Worm (Caenorhabditis elegans): ENCODE results near the gene lgc-40.

The lgc-40 gene

DNA sequence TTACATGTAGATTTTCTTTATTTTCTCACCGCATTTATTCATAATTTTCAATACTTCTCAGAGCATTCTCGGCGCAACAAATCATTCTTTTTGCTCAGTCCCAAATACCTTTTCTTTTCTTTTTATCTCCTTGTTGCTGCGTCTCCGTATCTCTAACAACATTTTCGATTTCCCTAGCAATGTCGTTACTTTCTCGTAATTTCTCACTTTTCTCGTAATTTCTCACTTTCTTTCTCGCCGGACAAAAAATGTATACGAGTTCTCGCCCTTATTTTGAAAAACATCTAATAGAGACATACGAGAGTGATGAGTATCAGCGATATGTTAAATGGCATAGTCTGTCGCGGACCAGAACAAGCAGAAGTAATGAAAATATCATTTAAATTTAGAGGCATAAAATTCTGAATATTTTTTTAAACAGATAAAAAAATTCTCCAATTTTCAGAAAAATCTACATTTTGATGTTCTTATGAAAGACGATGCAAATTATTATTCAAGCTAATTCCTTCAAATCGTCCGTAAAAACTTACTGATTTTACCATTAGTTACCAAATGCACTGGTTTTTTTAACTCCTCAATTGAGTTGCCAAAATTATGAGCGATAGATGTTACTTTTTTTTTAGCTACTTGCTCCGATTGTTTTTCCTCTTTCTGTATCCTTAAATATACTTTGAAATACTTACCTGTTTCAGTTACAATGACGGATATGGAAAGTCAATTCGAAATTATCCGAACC is 15.6 kb downstream of the lgc-40 start, which contains the start of gene F47G3.3:
TSS of gene F47G3.3 (plus strand) at position 686 of the 736 bp plus-strand sequence.
- TF ChIP-seq ceh-82 (tag; optimal IDR thresholded peaks at IDR 0.05) (no peak), blmp-1 (tag; optimal IDR thresholded peaks at IDR 0.05; ENCODE audit: insufficient read depth) (peak; percentile 48)

DNA sequence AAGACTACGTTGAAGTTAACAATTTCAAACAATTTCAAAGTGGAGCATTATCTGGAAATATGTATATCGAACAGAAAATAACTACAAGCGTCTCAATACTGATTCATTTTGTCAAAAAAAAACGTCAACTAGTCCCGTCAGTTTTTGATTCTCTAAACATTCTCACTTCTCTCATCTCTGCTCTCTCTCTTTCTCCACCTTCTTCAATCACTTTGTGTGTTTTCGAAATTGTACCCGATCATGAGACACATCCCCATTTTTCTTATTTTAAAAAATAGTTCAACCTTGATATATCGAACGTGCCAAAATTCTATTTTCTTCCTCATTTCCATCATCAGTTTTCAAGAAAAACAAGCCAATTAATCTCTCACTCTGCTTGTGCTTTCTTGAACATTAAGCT is 20.9 kb downstream of the lgc-40 start:
- TF ChIP-seq ceh-82 (tag; optimal IDR thresholded peaks at IDR 0.05): no peak
- no peak for TF ChIP-seq mdl-1 (tag; optimal IDR thresholded peaks at IDR 0.05)
- TF ChIP-seq nhr-25 (tag; optimal IDR thresholded peaks at IDR 0.05): peak; percentile 9
- TF ChIP-seq nhr-129 (tag; optimal IDR thresholded peaks at IDR 0.05): peak; percentile 43
- TF ChIP-seq zag-1 (tag; optimal IDR thresholded peaks at IDR 0.05): no peak

DNA sequence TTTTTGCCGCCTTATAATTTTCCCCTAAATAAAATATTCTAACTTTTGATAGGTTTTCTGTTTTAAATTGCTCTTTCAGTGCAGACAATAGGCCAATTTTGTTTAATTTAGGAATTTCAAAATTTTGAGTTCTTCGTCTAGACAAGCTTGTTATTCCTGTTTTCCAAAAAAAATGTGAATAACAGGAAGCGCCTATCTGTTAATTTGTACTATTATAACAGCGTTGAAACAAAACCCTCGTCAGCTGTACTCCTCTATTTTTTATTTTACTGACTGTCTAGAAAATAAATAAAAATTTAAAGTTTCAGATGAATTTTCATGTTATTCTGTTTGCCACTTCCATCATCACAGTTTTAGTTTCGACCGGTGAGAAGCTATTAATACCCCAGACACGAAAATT is 21.4 kb downstream of the lgc-40 start, which contains the start of gene F47G3.4:
TSS of gene F47G3.4 (plus strand) at position 301 of the 400 bp plus-strand sequence.
- TF ChIP-seq zag-1 (tag; optimal IDR thresholded peaks at IDR 0.05) (no peak), ama-1 (optimal IDR thresholded peaks at IDR 0.05) (no peak), ztf-1 (GFP tag; conservative IDR thresholded peaks at IDR 0.05) (no peak), nhr-129 (tag; optimal IDR thresholded peaks at IDR 0.05) (no peak), nhr-77 (tag; optimal IDR thresholded peaks at IDR 0.05) (no peak), lin-13 (GFP tag; optimal IDR thresholded peaks at IDR 0.05) (no peak), peb-1 (tag; optimal IDR thresholded peaks at IDR 0.05) (no peak), C34F6.9 (tag; optimal IDR thresholded peaks at IDR 0.05) (no peak), alr-1 (tag; optimal IDR thresholded peaks at IDR 0.05) (no peak), nhr-23 (tag; optimal IDR thresholded peaks at IDR 0.05) (no peak), R02D3.7 (tag; optimal IDR thresholded peaks at IDR 0.05) (no peak), ceh-16 (tag; optimal IDR thresholded peaks at IDR 0.05) (no peak), nhr-10 (tag; optimal IDR thresholded peaks at IDR 0.05) (no peak), mdl-1 (tag; optimal IDR thresholded peaks at IDR 0.05) (no peak)

DNA sequence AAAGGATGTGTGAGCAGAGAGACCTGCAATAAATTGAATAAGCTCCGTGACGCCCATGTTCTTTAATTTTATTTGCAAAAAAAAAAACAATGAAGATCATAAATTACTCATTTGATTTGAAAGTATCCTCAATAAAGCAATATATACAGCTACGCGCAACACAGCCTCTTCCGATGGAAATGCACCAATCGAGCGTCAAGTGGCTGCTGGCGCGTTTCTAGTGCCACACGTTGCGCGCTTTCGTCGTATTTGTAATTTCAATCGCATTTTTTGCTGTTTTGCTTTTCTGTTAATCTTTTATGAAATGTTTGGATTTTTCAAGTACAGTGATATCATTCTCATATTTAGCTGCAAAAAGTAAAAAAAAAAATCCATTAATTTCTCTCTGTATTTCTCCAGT is 22.3 kb downstream of the lgc-40 start:
- TF ChIP-seq fos-1 (tag; optimal IDR thresholded peaks at IDR 0.05) (no peak), sma-9 (GFP tag; optimal IDR thresholded peaks at IDR 0.05) (peak; percentile 44), sma-9 (tag; optimal IDR thresholded peaks at IDR 0.05) (no peak), unc-55 (GFP tag; optimal IDR thresholded peaks at IDR 0.05) (peak; percentile 71), C34F6.9 (tag; optimal IDR thresholded peaks at IDR 0.05) (peak; percentile 57), dmd-4 (tag; optimal IDR thresholded peaks at IDR 0.05) (no peak), ztf-4 (tag; optimal IDR thresholded peaks at IDR 0.05) (peak; percentile 6), nhr-237 (tag; optimal IDR thresholded peaks at IDR 0.05) (no peak), lin-39 (tag; optimal IDR thresholded peaks at IDR 0.05) (no peak), ceh-82 (tag; optimal IDR thresholded peaks at IDR 0.05) (no peak), nhr-6 (tag; optimal IDR thresholded peaks at IDR 0.05) (no peak), elt-1 (tag; optimal IDR thresholded peaks at IDR 0.05) (no peak), nhr-25 (tag; optimal IDR thresholded peaks at IDR 0.05) (peak; percentile 50), Y55F3AM.14 (GFP tag; optimal IDR thresholded peaks at IDR 0.05) (no peak), ceh-16 (tag; optimal IDR thresholded peaks at IDR 0.05) (peak; percentile 29), elt-3 (tag; optimal IDR thresholded peaks at IDR 0.05) (no peak), aly-2 (tag; optimal IDR thresholded peaks at IDR 0.05) (no peak), alr-1 (tag; optimal IDR thresholded peaks at IDR 0.05) (no peak), ztf-11 (tag; optimal IDR thresholded peaks at IDR 0.05) (no peak), mab-5 (tag; optimal IDR thresholded peaks at IDR 0.05) (no peak), snpc-4 (tag; optimal IDR thresholded peaks at IDR 0.05) (no peak), mbf-1 (tag; optimal IDR thresholded peaks at IDR 0.05) (no peak), nhr-21 (tag; optimal IDR thresholded peaks at IDR 0.05) (peak; percentile 50), blmp-1 (tag; optimal IDR thresholded peaks at IDR 0.05; ENCODE audit: insufficient read depth) (no peak), unc-39 (tag; optimal IDR thresholded peaks at IDR 0.05) (no peak), zag-1 (tag; optimal IDR thresholded peaks at IDR 0.05) (no peak), gmeb-1 (tag; optimal IDR thresholded peaks at IDR 0.05) (peak; percentile 56), ZK546.5 (tag; optimal IDR thresholded peaks at IDR 0.05) (no peak), unc-62 (GFP tag; optimal IDR thresholded peaks at IDR 0.05) (no peak), nhr-23 (tag; optimal IDR thresholded peaks at IDR 0.05) (no peak), nhr-77 (tag; optimal IDR thresholded peaks at IDR 0.05) (no peak), crh-2 (tag; optimal IDR thresholded peaks at IDR 0.05) (peak; percentile 60), peb-1 (tag; optimal IDR thresholded peaks at IDR 0.05) (no peak), nhr-129 (tag; optimal IDR thresholded peaks at IDR 0.05) (peak; percentile 30), egl-27 (tag; optimal IDR thresholded peaks at IDR 0.05) (no peak), skn-1 (tag; optimal IDR thresholded peaks at IDR 0.05) (no peak), ama-1 (optimal IDR thresholded peaks at IDR 0.05) (no peak), F13H6.1 (tag; optimal IDR thresholded peaks at IDR 0.05) (peak; percentile 59), R02D3.7 (tag; optimal IDR thresholded peaks at IDR 0.05) (no peak), mdl-1 (tag; optimal IDR thresholded peaks at IDR 0.05) (no peak), nhr-10 (tag; optimal IDR thresholded peaks at IDR 0.05) (no peak), ztf-1 (GFP tag; conservative IDR thresholded peaks at IDR 0.05) (no peak), nhr-12 (tag; optimal IDR thresholded peaks at IDR 0.05) (no peak), lin-13 (GFP tag; optimal IDR thresholded peaks at IDR 0.05) (peak; percentile 24), nhr-11 (tag; optimal IDR thresholded peaks at IDR 0.05) (no peak)

All from whole organism, L2 larva.